Fruit fly (Drosophila melanogaster) Kc167 (cell line): Measurements from ENCODE around the gene CHES-1-like.

Source experiments
- Sin3A ChIP-seq: fragments of >200 bp; optimal IDR thresholded peaks from 2 replicates; lab custom pipeline; 2018; ENCODE audit warnings: missing external identifiers
- h ChIP-seq: fragments of >200 bp; optimal IDR thresholded peaks from 3 replicates; lab custom pipeline; 2018; ENCODE audit warnings: missing external identifiers
- insv ChIP-seq: fragments of >200 bp; optimal IDR thresholded peaks from 3 replicates; lab custom pipeline; 2018; ENCODE audit warnings: missing external identifiers
- psq ChIP-seq: fragments of >200 bp; optimal IDR thresholded peaks from 2 replicates; lab custom pipeline; 2017; ENCODE audit warnings: missing external identifiers
- ttk ChIP-seq: sonication (Bioruptor generic); optimal IDR thresholded peaks from 2 replicates; lab custom pipeline; 2017; ENCODE audit warnings: missing external identifiers

DNA sequence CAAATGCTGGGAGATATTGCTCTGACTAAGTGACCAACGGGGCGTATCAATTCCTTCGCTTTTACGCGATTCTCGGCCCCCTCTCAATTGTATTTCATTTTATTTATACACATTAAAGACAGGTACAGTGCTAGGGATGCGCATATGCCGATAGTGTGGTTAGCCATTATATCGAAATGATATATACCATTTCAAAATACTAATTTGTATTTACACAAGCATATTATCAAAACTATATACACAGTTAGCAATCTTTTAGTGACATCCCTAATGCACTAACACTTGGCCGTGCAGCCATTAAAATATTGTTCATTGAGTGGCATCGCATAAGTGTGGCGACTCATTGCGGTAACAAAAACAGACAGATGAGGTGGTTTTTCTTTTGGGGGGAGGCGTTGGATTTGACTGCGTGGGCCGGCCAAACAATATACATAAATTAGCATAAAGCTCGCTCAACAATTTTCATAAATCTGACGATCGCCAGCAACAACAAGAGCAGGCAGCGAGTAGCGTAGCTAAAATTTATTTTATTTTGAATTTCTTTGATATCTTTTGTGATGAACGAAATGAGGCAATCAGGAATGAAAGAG, 42.5 kb downstream of the CHES-1-like start:
- no peak for TF ChIP-seq psq (lab: Kevin White, UChicago)
- TF ChIP-seq h (lab: Kevin White, UChicago): no peak
- no peak for TF ChIP-seq Sin3A (lab: Kevin White, UChicago)
- TF ChIP-seq insv (lab: Kevin White, UChicago): no peak
- no peak for TF ChIP-seq ttk
